Worm (Caenorhabditis elegans) whole organism, early embryonic: ENCODE results near the gene H10E21.1.

Experiments
- B0310.2 ChIP-seq: sonication (generic microtip); optimal IDR thresholded peaks from 2 replicates; lab custom pipeline; 2016; ENCODE audit warnings: mild to moderate bottlenecking, missing genetic modification characterization, missing compliant biosample characterization
- F13C5.2 ChIP-seq: sonication (generic microtip); optimal IDR thresholded peaks from 2 replicates; lab custom pipeline; 2017; ENCODE audit warnings: mild to moderate bottlenecking, missing genetic modification characterization, inconsistent platforms, missing compliant biosample characterization
- ama-1 ChIP-seq: fragments of 150-350 bp; optimal IDR thresholded peaks from 2 replicates; lab custom pipeline; 2014
- ceh-36 ChIP-seq: sonication (generic microtip); optimal IDR thresholded peaks from 2 replicates; lab custom pipeline; 2016; ENCODE audit warnings: missing genetic modification characterization, inconsistent platforms, missing compliant biosample characterization
- flt-1 ChIP-seq: fragments of 200-800 bp; sonication (Bioruptor generic); IDR thresholded peaks from 2 replicates; pipeline ENCODE4 v1.3.6; 2022; ENCODE audit warnings: missing genetic modification characterization, missing compliant biosample characterization
- hmbx-1 ChIP-seq: sonication (generic microtip); optimal IDR thresholded peaks from 2 replicates; lab custom pipeline; 2016; ENCODE audit warnings: mild to moderate bottlenecking, missing genetic modification characterization, missing compliant biosample characterization
- sea-1 ChIP-seq: fragments of 200-800 bp; sonication (Bioruptor generic); conservative IDR thresholded peaks from 2 replicates; pipeline ENCODE4 v1.3.6; 2022; ENCODE audit warnings: missing genetic modification characterization, missing compliant biosample characterization
- tbx-11 ChIP-seq: fragments of 200-800 bp; sonication (Bioruptor generic); IDR thresholded peaks from 2 replicates; pipeline ENCODE4 v1.3.6; 2022; ENCODE audit warnings: missing genetic modification characterization, missing compliant biosample characterization
- tbx-37 ChIP-seq: fragments of 200-800 bp; sonication (Bioruptor generic); conservative IDR thresholded peaks from 2 replicates; pipeline ENCODE4 v1.3.6; 2022; ENCODE audit warnings: missing genetic modification reagents, missing genetic modification characterization, missing compliant biosample characterization

DNA sequence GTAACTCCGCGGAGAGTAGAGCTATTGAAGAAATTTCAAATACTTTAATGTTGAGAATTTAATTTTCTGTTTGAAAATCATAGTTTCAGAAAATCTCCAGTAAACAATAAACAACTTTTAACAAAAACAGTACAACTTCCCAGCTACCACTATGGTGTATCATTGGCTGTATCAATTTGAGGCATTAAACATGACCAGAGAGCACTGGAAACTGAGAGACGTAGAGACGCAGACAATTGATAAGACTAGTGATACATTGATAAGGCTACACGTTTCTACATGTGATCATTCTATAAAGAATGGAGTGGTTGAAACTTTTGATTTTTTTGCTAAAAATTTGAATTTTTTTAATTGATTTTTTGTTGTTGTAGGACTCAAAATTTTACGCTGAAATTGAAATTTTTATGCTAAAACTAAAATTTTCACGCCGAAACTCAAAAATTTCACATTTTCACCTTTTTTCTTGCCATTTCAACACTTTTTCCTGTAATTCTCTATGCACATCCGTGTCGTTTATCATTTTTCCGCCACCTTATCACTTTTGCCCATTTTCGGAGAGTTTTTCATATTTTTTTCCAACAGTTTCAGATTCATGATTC is at the start of gene H10E21.1:
- no peak for TF ChIP-seq ceh-36 (tag; lab: Kevin White, UChicago)
- TF ChIP-seq F13C5.2 (tag; lab: Kevin White, UChicago) = no peak
- TF ChIP-seq tbx-37 (GFP tag; lab: Robert Waterston, UW) = no peak
- no peak for TF ChIP-seq hmbx-1
- TF ChIP-seq ama-1 (lab: Kevin White, UChicago) = no peak
- no peak for TF ChIP-seq B0310.2 (tag; lab: Kevin White, UChicago)
- TF ChIP-seq flt-1 (GFP tag; lab: Robert Waterston, UW) = no peak
- TF ChIP-seq tbx-11 (GFP tag; lab: Robert Waterston, UW) = no peak
- no peak for TF ChIP-seq sea-1 (GFP tag; lab: Robert Waterston, UW)
